Worm (Caenorhabditis elegans): ENCODE measurements around the gene zhit-3.

zhit-3 gene

ce11 chrV:10239861-10240260 is 27.9 kb upstream of the zhit-3 start, which contains the start of gene fipr-8:
TSS of gene fipr-8 (minus strand) at chrV:10239961.
- TF ChIP-seq nhr-77 (tag; optimal IDR thresholded peaks at IDR 0.05), result no peak

- TF ChIP-seq fkh-10 (GFP tag; optimal IDR thresholded peaks at IDR 0.05), result no peak
- peak; percentile 9 for TF ChIP-seq hmg-11 (tag; optimal IDR thresholded peaks at IDR 0.05)
- peak; percentile 61 for TF ChIP-seq lin-39 (tag; optimal IDR thresholded peaks at IDR 0.05)
- TF ChIP-seq ama-1 (optimal IDR thresholded peaks at IDR 0.05), result peak; percentile 39
- TF ChIP-seq daf-12 (tag; optimal IDR thresholded peaks at IDR 0.05), result no peak
- no peak for TF ChIP-seq tbx-2 (tag; optimal IDR thresholded peaks at IDR 0.05)
- peak; percentile 2 for TF ChIP-seq elt-2 (tag; optimal IDR thresholded peaks at IDR 0.05)
- peak; percentile 50 for TF ChIP-seq nfya-1 (tag; optimal IDR thresholded peaks at IDR 0.05; ENCODE audit: insufficient read depth)
- TF ChIP-seq lin-15B (tag; optimal IDR thresholded peaks at IDR 0.05), result peak; percentile 73
- TF ChIP-seq pha-4 (tag; optimal IDR thresholded peaks at IDR 0.05), result peak; percentile 6
Measured at ce11 chrV:10238665-10239064, 26.7 kb upstream of the zhit-3 start, which contains the start of gene fubl-1. TSS of gene fubl-1 (minus strand) at chrV:10238866.

- no peak for TF ChIP-seq pqm-1 (tag; optimal IDR thresholded peaks at IDR 0.05)
- TF ChIP-seq ama-1 (optimal IDR thresholded peaks at IDR 0.05), result peak; percentile 6
Measured at ce11 chrV:10237959-10238444, 26.1 kb upstream of the zhit-3 start.

ce11 chrV:10237171-10237570 is 25.2 kb upstream of the zhit-3 start:
- TF ChIP-seq R02D3.7 (tag; optimal IDR thresholded peaks at IDR 0.05) (no peak), elt-2 (tag; optimal IDR thresholded peaks at IDR 0.05) (no peak), fos-1 (tag; optimal IDR thresholded peaks at IDR 0.05) (no peak), nhr-28 (tag; optimal IDR thresholded peaks at IDR 0.05) (no peak), ceh-9 (tag; optimal IDR thresholded peaks at IDR 0.05) (no peak), skn-1 (tag; optimal IDR thresholded peaks at IDR 0.05) (no peak), hmg-11 (tag; optimal IDR thresholded peaks at IDR 0.05) (no peak), aly-2 (tag; optimal IDR thresholded peaks at IDR 0.05) (no peak), ama-1 (optimal IDR thresholded peaks at IDR 0.05) (no peak), elt-3 (tag; optimal IDR thresholded peaks at IDR 0.05) (no peak)

- TF ChIP-seq nhr-11 (tag; optimal IDR thresholded peaks at IDR 0.05) (no peak), snpc-4 (tag; optimal IDR thresholded peaks at IDR 0.05) (no peak), ceh-28 (tag; optimal IDR thresholded peaks at IDR 0.05) (no peak), aly-2 (tag; optimal IDR thresholded peaks at IDR 0.05) (no peak), ztf-11 (tag; optimal IDR thresholded peaks at IDR 0.05) (no peak), pqm-1 (tag; optimal IDR thresholded peaks at IDR 0.05) (no peak), nhr-23 (tag; optimal IDR thresholded peaks at IDR 0.05) (no peak), elt-3 (tag; optimal IDR thresholded peaks at IDR 0.05) (no peak), ceh-16 (tag; optimal IDR thresholded peaks at IDR 0.05) (no peak), fos-1 (tag; optimal IDR thresholded peaks at IDR 0.05) (no peak), pha-4 (tag; optimal IDR thresholded peaks at IDR 0.05) (no peak), R02D3.7 (tag; optimal IDR thresholded peaks at IDR 0.05) (no peak), ceh-82 (tag; optimal IDR thresholded peaks at IDR 0.05) (no peak), elt-2 (tag; optimal IDR thresholded peaks at IDR 0.05) (no peak), egl-5 (tag; optimal IDR thresholded peaks at IDR 0.05) (no peak), nhr-76 (tag; optimal IDR thresholded peaks at IDR 0.05) (no peak), nfya-1 (tag; optimal IDR thresholded peaks at IDR 0.05; ENCODE audit: insufficient read depth) (no peak), fkh-10 (GFP tag; optimal IDR thresholded peaks at IDR 0.05) (no peak), lin-15B (tag; optimal IDR thresholded peaks at IDR 0.05) (no peak), unc-39 (tag; optimal IDR thresholded peaks at IDR 0.05) (no peak)
Measured at ce11 chrV:10233330-10233729, 21.4 kb upstream of the zhit-3 start, which contains the start of gene str-182. TSS of gene str-182 (minus strand) at chrV:10233430.

- TF ChIP-seq nhr-28 (tag; optimal IDR thresholded peaks at IDR 0.05) (no peak), fkh-2 (tag; optimal IDR thresholded peaks at IDR 0.05) (no peak), hmg-11 (tag; optimal IDR thresholded peaks at IDR 0.05) (no peak), unc-39 (tag; optimal IDR thresholded peaks at IDR 0.05) (no peak), ztf-4 (tag; optimal IDR thresholded peaks at IDR 0.05) (no peak)
Measured at ce11 chrV:10230932-10231331, 19.0 kb upstream of the zhit-3 start, which contains the start of gene fipr-6. TSS of gene fipr-6 (plus strand) at chrV:10231232.
